Worm (Caenorhabditis elegans) whole organism, young adult: ENCODE measurements around the gene C02F5.2.

ENCODE experiments used
- B0336.3 ChIP-seq: fragments of 200-800 bp; sonication (Bioruptor generic); IDR thresholded peaks from 2 replicates; pipeline ENCODE4 v1.3.6; 2022; ENCODE audit warnings: missing genetic modification characterization, missing compliant biosample characterization
- D2030.7 ChIP-seq: fragments of 200-800 bp; sonication (Bioruptor generic); IDR thresholded peaks from 2 replicates; pipeline ENCODE4 v1.3.6; 2022; ENCODE audit warnings: missing genetic modification reagents, missing genetic modification characterization, missing compliant biosample characterization
- F22D6.2 ChIP-seq: sonication (generic microtip); optimal IDR thresholded peaks from 2 replicates; lab custom pipeline; 2016; ENCODE audit warnings: mild to moderate bottlenecking, missing genetic modification characterization, missing compliant biosample characterization
- F39B2.1 ChIP-seq: fragments of 200-800 bp; sonication (Bioruptor generic); IDR thresholded peaks from 2 replicates; pipeline ENCODE4 v1.3.6; 2022; ENCODE audit warnings: missing genetic modification reagents, missing genetic modification characterization, missing compliant biosample characterization
- F49E8.2 ChIP-seq: sonication (generic microtip); optimal IDR thresholded peaks from 3 replicates; lab custom pipeline; 2017; ENCODE audit warnings: missing genetic modification characterization, mild to moderate bottlenecking, missing compliant biosample characterization, antibody characterized with exemption, moderate library complexity; ENCODE audit not compliant: insufficient read depth
- F57C9.4 ChIP-seq: sonication (generic microtip); optimal IDR thresholded peaks from 2 replicates; lab custom pipeline; 2017; ENCODE audit warnings: mild to moderate bottlenecking, missing genetic modification characterization, missing compliant biosample characterization
- K11D2.4 ChIP-seq: fragments of 200-800 bp; sonication (Bioruptor generic); IDR thresholded peaks from 2 replicates; pipeline ENCODE4 v1.3.6; 2022; ENCODE audit warnings: missing genetic modification reagents, missing genetic modification characterization, missing compliant biosample characterization
- Y53G8AR.9 ChIP-seq: fragments of 200-800 bp; sonication (Bioruptor generic); conservative IDR thresholded peaks from 2 replicates; pipeline ENCODE4 v1.3.6; 2022; ENCODE audit warnings: missing genetic modification reagents, missing genetic modification characterization, missing compliant biosample characterization
- Y56A3A.18 ChIP-seq: fragments of 200-800 bp; sonication (Bioruptor generic); IDR thresholded peaks from 2 replicates; pipeline ENCODE4 v1.3.6; 2022; ENCODE audit warnings: missing genetic modification reagents, missing genetic modification characterization, missing compliant biosample characterization
- Y95B8A.8 ChIP-seq: fragments of 200-800 bp; sonication (Bioruptor generic); IDR thresholded peaks from 2 replicates; pipeline ENCODE4 v1.3.6; 2022; ENCODE audit warnings: missing genetic modification reagents, missing genetic modification characterization, missing compliant biosample characterization
- athp-1 ChIP-seq: sonication (generic microtip); optimal IDR thresholded peaks from 2 replicates; lab custom pipeline; 2017; ENCODE audit warnings: mild to moderate bottlenecking, missing genetic modification characterization, missing compliant biosample characterization
- attf-5 ChIP-seq: fragments of 200-800 bp; sonication (Bioruptor generic); optimal IDR thresholded peaks from 2 replicates; lab custom pipeline; 2018; ENCODE audit warnings: mild to moderate bottlenecking, missing genetic modification characterization, missing compliant biosample characterization
- bed-1 ChIP-seq: fragments of 200-800 bp; sonication (Bioruptor generic); IDR thresholded peaks from 2 replicates; pipeline ENCODE4 v1.3.6; 2022; ENCODE audit warnings: missing genetic modification reagents, missing genetic modification characterization, missing compliant biosample characterization
- cebp-2 ChIP-seq: fragments of 200-800 bp; sonication (Bioruptor generic); IDR thresholded peaks from 2 replicates; pipeline ENCODE4 v1.3.6; 2022; ENCODE audit warnings: missing genetic modification characterization, missing compliant biosample characterization
- dox-1 ChIP-seq: fragments of 200-800 bp; sonication (Bioruptor generic); IDR thresholded peaks from 2 replicates; pipeline ENCODE4 v1.3.6; 2022; ENCODE audit warnings: missing genetic modification reagents, missing genetic modification characterization, missing compliant biosample characterization
- egl-18 ChIP-seq: fragments of 200-800 bp; sonication (Bioruptor generic); IDR thresholded peaks from 2 replicates; pipeline ENCODE4 v1.3.6; 2022; ENCODE audit warnings: missing genetic modification reagents, missing genetic modification characterization, missing compliant biosample characterization
- gei-17 ChIP-seq: fragments of 200-800 bp; sonication (Bioruptor generic); optimal IDR thresholded peaks from 2 replicates; lab custom pipeline; 2018; ENCODE audit warnings: mild to moderate bottlenecking, missing genetic modification characterization, missing compliant biosample characterization
- hmg-1.2 ChIP-seq: fragments of 200-800 bp; sonication (Bioruptor generic); IDR thresholded peaks from 2 replicates; pipeline ENCODE4 v1.3.6; 2022; ENCODE audit warnings: missing genetic modification reagents, missing genetic modification characterization, missing compliant biosample characterization
- hrde-1 ChIP-seq: sonication (generic microtip); optimal IDR thresholded peaks from 2 replicates; lab custom pipeline; 2016; ENCODE audit warnings: missing genetic modification characterization, mild to moderate bottlenecking, missing compliant biosample characterization, moderate library complexity, missing genotype, missing genetic modification reagents, borderline replicate concordance
- let-607 ChIP-seq, 2 experiments: fragments of 200-800 bp in 1 of 2; sonication (Bioruptor generic) in 1 of 2; sonication (generic microtip) in 1 of 2; optimal IDR thresholded peaks; 2 replicates each; lab custom pipeline; 2016 to 2018; ENCODE audit warnings: mild to moderate bottlenecking in 2 of 2, missing compliant biosample characterization in 2 of 2, missing genetic modification characterization in 2 of 2, moderate library complexity in 2 of 2, missing genotype in 1 of 2
- lin-40 ChIP-seq: sonication (generic microtip); optimal IDR thresholded peaks from 2 replicates; lab custom pipeline; 2016; ENCODE audit warnings: missing genetic modification characterization, mild to moderate bottlenecking, missing compliant biosample characterization, missing genotype, missing genetic modification reagents
- lin-54 ChIP-seq: fragments of 200-800 bp; sonication (Bioruptor generic); optimal IDR thresholded peaks from 2 replicates; lab custom pipeline; 2018; ENCODE audit warnings: mild to moderate bottlenecking, missing genetic modification characterization, missing compliant biosample characterization
- lir-1 ChIP-seq: fragments of 200-800 bp; sonication (Bioruptor generic); conservative IDR thresholded peaks from 2 replicates; pipeline ENCODE4 v1.3.6; 2022; ENCODE audit warnings: missing genetic modification reagents, missing genetic modification characterization, missing compliant biosample characterization
- lsy-27 ChIP-seq: sonication (generic microtip); optimal IDR thresholded peaks from 2 replicates; lab custom pipeline; 2017; ENCODE audit warnings: missing genetic modification characterization, mild to moderate bottlenecking, missing compliant biosample characterization, antibody characterized with exemption, missing genotype, borderline replicate concordance; ENCODE audit not compliant: insufficient read depth
- madf-10 ChIP-seq: sonication (generic microtip); optimal IDR thresholded peaks from 2 replicates; lab custom pipeline; 2016; ENCODE audit warnings: mild to moderate bottlenecking, missing genetic modification characterization, missing compliant biosample characterization
- madf-6 ChIP-seq: fragments of 200-800 bp; sonication (Bioruptor generic); IDR thresholded peaks from 2 replicates; pipeline ENCODE4 v1.3.6; 2022; ENCODE audit warnings: missing genetic modification reagents, missing genetic modification characterization, missing compliant biosample characterization
- madf-8 ChIP-seq: fragments of 200-800 bp; sonication (Bioruptor generic); conservative IDR thresholded peaks from 2 replicates; pipeline ENCODE4 v1.3.6; 2022; ENCODE audit warnings: missing genetic modification reagents, missing genetic modification characterization, missing compliant biosample characterization
- mcd-1 ChIP-seq: fragments of 200-800 bp; sonication (Bioruptor generic); IDR thresholded peaks from 2 replicates; pipeline ENCODE4 v1.3.6; 2022; ENCODE audit warnings: missing genetic modification reagents, missing genetic modification characterization, missing compliant biosample characterization
- mxl-1 ChIP-seq: sonication (generic microtip); optimal IDR thresholded peaks from 2 replicates; lab custom pipeline; 2016; ENCODE audit warnings: missing genetic modification characterization, missing compliant biosample characterization
- nhr-80 ChIP-seq: sonication (generic microtip); optimal IDR thresholded peaks from 2 replicates; lab custom pipeline; 2016; ENCODE audit warnings: missing genetic modification characterization, missing compliant biosample characterization
- pha-4 ChIP-seq: fragments of 150-350 bp; sonication (generic microtip); optimal IDR thresholded peaks from 2 replicates; lab custom pipeline; 2014; ENCODE audit warnings: missing biosample characterization, missing genetic modification reagents, missing genetic modification characterization
- rcor-1 ChIP-seq: fragments of 200-800 bp; sonication (Bioruptor generic); IDR thresholded peaks from 2 replicates; pipeline ENCODE4 v1.3.6; 2022; ENCODE audit warnings: missing genetic modification reagents, missing genetic modification characterization, missing compliant biosample characterization
- sdz-38 ChIP-seq: sonication (generic microtip); optimal IDR thresholded peaks from 2 replicates; lab custom pipeline; 2016; ENCODE audit warnings: missing genotype, missing genetic modification characterization, missing compliant biosample characterization
- sea-2 ChIP-seq: fragments of 200-800 bp; sonication (Bioruptor generic); IDR thresholded peaks from 2 replicates; pipeline ENCODE4 v1.3.6; 2022; ENCODE audit warnings: missing genetic modification characterization, missing compliant biosample characterization
- snpc-3.4 ChIP-seq: sonication (generic microtip); optimal IDR thresholded peaks from 2 replicates; lab custom pipeline; 2017; ENCODE audit warnings: missing genetic modification characterization, mild to moderate bottlenecking, missing compliant biosample characterization, antibody characterized with exemption, moderate library complexity, missing genotype, missing genetic modification reagents
- sptf-2 ChIP-seq: fragments of 200-800 bp; sonication (Bioruptor generic); optimal IDR thresholded peaks from 2 replicates; lab custom pipeline; 2018; ENCODE audit warnings: mild to moderate bottlenecking, missing genetic modification characterization, missing compliant biosample characterization
- tbp1 ChIP-seq: fragments of 200-800 bp; sonication (Bioruptor generic); optimal IDR thresholded peaks from 2 replicates; lab custom pipeline; 2018; ENCODE audit warnings: mild to moderate bottlenecking, missing genetic modification characterization, missing compliant biosample characterization
- ztf-3 ChIP-seq: fragments of 200-800 bp; sonication (Bioruptor generic); optimal IDR thresholded peaks from 2 replicates; lab custom pipeline; 2018; ENCODE audit warnings: mild to moderate bottlenecking, missing genetic modification characterization, missing compliant biosample characterization
- ztf-6 ChIP-seq: fragments of 200-800 bp; sonication (Bioruptor generic); IDR thresholded peaks from 2 replicates; pipeline ENCODE4 v1.3.6; 2022; ENCODE audit warnings: missing genetic modification reagents, missing genetic modification characterization, missing compliant biosample characterization

The C02F5.2 gene

ce11 chrIII:8242809-8243208, 6.6 kb upstream of the C02F5.2 start, which contains the start of gene C02F5.12 (continued):
- no peak for TF ChIP-seq gei-17 (GFP tag; lab: Kevin White, UChicago)
- no peak for TF ChIP-seq sea-2
- no peak for TF ChIP-seq F39B2.1 (GFP tag; lab: Robert Waterston, UW)
- TF ChIP-seq Y56A3A.18 (GFP tag; lab: Robert Waterston, UW): no peak
- peak; percentile 46 for TF ChIP-seq nhr-80 (tag; lab: Kevin White, UChicago)
- TF ChIP-seq snpc-3.4 (tag; lab: Kevin White, UChicago): peak; percentile 33
- no peak for TF ChIP-seq lsy-27 (tag; lab: Kevin White, UChicago)
- no peak for TF ChIP-seq athp-1 (tag; lab: Kevin White, UChicago)
- TF ChIP-seq ztf-3 (GFP tag; lab: Kevin White, UChicago): no peak
- TF ChIP-seq B0336.3: peak; percentile 42; the same call in 1 of the 2 replicates
- TF ChIP-seq bed-1: no peak
- TF ChIP-seq rcor-1 (GFP tag; lab: Robert Waterston, UW): no peak
- TF ChIP-seq dox-1 (GFP tag; lab: Robert Waterston, UW): no peak
- no peak for TF ChIP-seq Y95B8A.8
- TF ChIP-seq F22D6.2 (tag; lab: Kevin White, UChicago): no peak
- TF ChIP-seq lin-40 (tag; lab: Kevin White, UChicago): no peak
- TF ChIP-seq madf-10 (tag; lab: Kevin White, UChicago): no peak
- TF ChIP-seq mcd-1: peak; percentile 28; the same call in 1 of the 2 replicates
- peak; percentile 61 for TF ChIP-seq lin-54 (GFP tag; lab: Kevin White, UChicago)
- no peak for TF ChIP-seq K11D2.4 (GFP tag; lab: Robert Waterston, UW)
- peak; percentile 16 for TF ChIP-seq attf-5 (GFP tag; lab: Kevin White, UChicago)
- TF ChIP-seq F57C9.4: no peak
- no peak for TF ChIP-seq D2030.7 (GFP tag; lab: Robert Waterston, UW)
- TF ChIP-seq hrde-1 (tag; lab: Kevin White, UChicago): no peak
- TF ChIP-seq let-607 (tag; optimal IDR thresholded peaks at IDR 0.05; lab: Kevin White, UChicago): no peak
- TF ChIP-seq tbp1: peak; percentile 25
- no peak for TF ChIP-seq sptf-2 (GFP tag; lab: Kevin White, UChicago)
- no peak for TF ChIP-seq lir-1 (GFP tag; lab: Robert Waterston, UW)
- no peak for TF ChIP-seq pha-4 (tag; lab: Kevin White, UChicago)
- TF ChIP-seq F49E8.2 (tag; lab: Kevin White, UChicago): no peak
- TF ChIP-seq cebp-2 (GFP tag; lab: Robert Waterston, UW): no peak
- TF ChIP-seq ztf-6 (GFP tag; lab: Robert Waterston, UW): no peak
- peak; percentile 49; the same call in 1 of the 2 replicates for TF ChIP-seq madf-6 (GFP tag; lab: Robert Waterston, UW)
- TF ChIP-seq madf-8 (GFP tag; lab: Robert Waterston, UW): no peak
- peak; percentile 69 for TF ChIP-seq Y53G8AR.9
- no peak for TF ChIP-seq egl-18 (GFP tag; lab: Robert Waterston, UW)
- no peak for TF ChIP-seq sdz-38

- peak; percentile 13; the same call in 1 of the 2 replicates for TF ChIP-seq hmg-1.2 (GFP tag; lab: Robert Waterston, UW)
- TF ChIP-seq mxl-1 (tag; lab: Kevin White, UChicago): no peak
These were observed 5.4 kb upstream of the C02F5.2 start, which contains the start of the genes pbs-6 and cids-1 for ce11 chrIII:8244052-8244451. TSS of gene pbs-6 (minus strand) at chrIII:8244092. TSS of gene cids-1 (plus strand) at chrIII:8244445.
